Fruit fly (Drosophila melanogaster) whole organism, embryonic: ENCODE results near the gene PK1-R.

Source experiments
- BEAF-32 ChIP-seq: fragments of 200-800 bp; sonication (Bioruptor generic); optimal IDR thresholded peaks from 3 replicates; lab custom pipeline; 2017; ENCODE audit warnings: missing biosample characterization, missing genetic modification characterization, mild to moderate bottlenecking, moderate library complexity, missing genetic modification reagents
- CG10209 ChIP-seq: fragments of 200-800 bp; sonication (Bioruptor generic); optimal IDR thresholded peaks from 3 replicates; lab custom pipeline; 2017; ENCODE audit warnings: missing biosample characterization, mild to moderate bottlenecking, missing genetic modification characterization, missing genetic modification reagents
- CG10543 ChIP-seq: fragments of 200-800 bp; sonication (Bioruptor generic); optimal IDR thresholded peaks from 3 replicates; lab custom pipeline; 2017; ENCODE audit warnings: missing biosample characterization, mild to moderate bottlenecking, missing genetic modification characterization, moderate library complexity
- CG10565 ChIP-seq: fragments of 200-800 bp; sonication (Bioruptor generic); optimal IDR thresholded peaks from 3 replicates; lab custom pipeline; 2016; ENCODE audit warnings: missing biosample characterization, mild to moderate bottlenecking, missing genetic modification characterization
- CG12219 ChIP-seq: fragments of 200-800 bp; sonication (Bioruptor generic); optimal IDR thresholded peaks from 3 replicates; lab custom pipeline; 2018; ENCODE audit warnings: missing biosample characterization, mild to moderate bottlenecking, missing genetic modification characterization
- CG1233 ChIP-seq: fragments of 200-800 bp; sonication (Bioruptor generic); optimal IDR thresholded peaks from 4 replicates; lab custom pipeline; 2018; ENCODE audit warnings: missing biosample characterization, mild to moderate bottlenecking, missing genetic modification characterization
- CG12659 ChIP-seq: fragments of 200-800 bp; sonication (Bioruptor generic); optimal IDR thresholded peaks from 3 replicates; lab custom pipeline; 2017; ENCODE audit warnings: mild to moderate bottlenecking, missing biosample characterization, missing genetic modification reagents, missing genetic modification characterization
- CG13894 ChIP-seq: fragments of 200-800 bp; sonication (Bioruptor generic); optimal IDR thresholded peaks from 3 replicates; lab custom pipeline; 2018; ENCODE audit warnings: missing biosample characterization, mild to moderate bottlenecking, missing genetic modification characterization, moderate library complexity
- CG14667 ChIP-seq: fragments of 200-800 bp; sonication (Bioruptor generic); IDR thresholded peaks from 2 replicates; pipeline ENCODE4 v1.3.6; 2022; ENCODE audit warnings: missing biosample characterization, missing genetic modification characterization
- CG16779 ChIP-seq: fragments of 200-800 bp; sonication (Bioruptor generic); IDR thresholded peaks from 2 replicates; pipeline ENCODE4 v1.3.6; 2022; ENCODE audit warnings: missing biosample characterization, missing genetic modification characterization
- CG31441 ChIP-seq: fragments of 200-800 bp; sonication (Bioruptor generic); IDR thresholded peaks from 2 replicates; pipeline ENCODE4 v1.3.6; 2022; ENCODE audit warnings: missing biosample characterization, missing genetic modification characterization
- CG32772 ChIP-seq: fragments of 200-800 bp; sonication (Bioruptor generic); IDR thresholded peaks from 2 replicates; pipeline ENCODE4 v1.3.6; 2022; ENCODE audit warnings: missing biosample characterization, missing genetic modification characterization
- CG33557 ChIP-seq: fragments of 200-800 bp; sonication (Bioruptor generic); optimal IDR thresholded peaks from 2 replicates; lab custom pipeline; 2019; ENCODE audit warnings: missing biosample characterization, mild to moderate bottlenecking, missing genetic modification characterization, moderate library complexity
- CG4707 ChIP-seq: fragments of 200-800 bp; sonication (Bioruptor generic); optimal IDR thresholded peaks from 2 replicates; lab custom pipeline; 2018; ENCODE audit warnings: missing biosample characterization, mild to moderate bottlenecking, missing genetic modification characterization, moderate library complexity
- CG7786 ChIP-seq: fragments of 200-800 bp; sonication (Bioruptor generic); optimal IDR thresholded peaks from 2 replicates; lab custom pipeline; 2016; ENCODE audit warnings: missing biosample characterization, missing genetic modification characterization
- CG8290 ChIP-seq, 3 experiments: fragments of 200-800 bp; sonication (Bioruptor generic); optimal IDR thresholded peaks; 2 replicates each; lab custom pipeline; 2016 to 2019; ENCODE audit warnings: missing biosample characterization in 3 of 3, missing genetic modification characterization in 3 of 3, mild to moderate bottlenecking in 2 of 3, moderate library complexity in 1 of 3
- Deaf1 ChIP-seq: fragments of 200-800 bp; optimal IDR thresholded peaks from 3 replicates; lab custom pipeline; 2019; ENCODE audit warnings: missing biosample characterization, mild to moderate bottlenecking, missing genetic modification characterization, moderate library complexity
- Dll ChIP-seq: fragments of 200-800 bp; sonication (Bioruptor generic); IDR thresholded peaks from 4 replicates; pipeline ENCODE4 v1.3.6; 2022; ENCODE audit warnings: missing biosample characterization, missing genetic modification characterization; ENCODE audit not compliant: partially characterized antibody
- Fer1 ChIP-seq: fragments of 200-800 bp; sonication (Bioruptor generic); optimal IDR thresholded peaks from 2 replicates; lab custom pipeline; 2017; ENCODE audit warnings: missing biosample characterization, mild to moderate bottlenecking, missing genetic modification characterization
- Hand ChIP-seq: fragments of 200-800 bp; sonication (Bioruptor generic); optimal IDR thresholded peaks from 2 replicates; lab custom pipeline; 2017; ENCODE audit warnings: mild to moderate bottlenecking, missing biosample characterization, missing genetic modification reagents, missing genetic modification characterization
- Hr78 ChIP-seq, 2 experiments: fragments of 200-800 bp in 1 of 2; fragments of >200 bp in 1 of 2; sonication (Bioruptor generic) in 1 of 2; optimal IDR thresholded peaks; 2 replicates each; lab custom pipeline; 2017 to 2019; ENCODE audit warnings: missing biosample characterization in 2 of 2, missing genetic modification characterization in 2 of 2, mild to moderate bottlenecking in 1 of 2, moderate library complexity in 1 of 2
- Jarid2 ChIP-seq: fragments of 200-800 bp; sonication (Bioruptor generic); optimal IDR thresholded peaks from 3 replicates; lab custom pipeline; 2017; ENCODE audit warnings: mild to moderate bottlenecking, missing biosample characterization, missing genetic modification reagents, missing genetic modification characterization
- NFAT ChIP-seq: fragments of 200-800 bp; sonication (Bioruptor generic); IDR thresholded peaks from 2 replicates; pipeline ENCODE4 v1.3.6; 2022; ENCODE audit warnings: missing biosample characterization, missing genetic modification characterization
- Side ChIP-seq: fragments of 200-800 bp; sonication (Bioruptor generic); optimal IDR thresholded peaks from 2 replicates; lab custom pipeline; 2016; ENCODE audit warnings: missing biosample characterization, missing genetic modification characterization
- Sox102F ChIP-seq: fragments of 200-800 bp; sonication (Bioruptor generic); optimal IDR thresholded peaks from 2 replicates; lab custom pipeline; 2018; ENCODE audit warnings: missing biosample characterization, mild to moderate bottlenecking, missing genetic modification characterization, moderate library complexity
- TFAM ChIP-seq: fragments of 200-800 bp; sonication (Bioruptor generic); optimal IDR thresholded peaks from 2 replicates; lab custom pipeline; 2017; ENCODE audit warnings: missing biosample characterization, missing genetic modification characterization, inconsistent platforms
- Usf ChIP-seq: fragments of 200-800 bp; sonication (Bioruptor generic); optimal IDR thresholded peaks from 2 replicates; lab custom pipeline; 2017; ENCODE audit warnings: missing genotype, missing biosample characterization, missing genetic modification characterization
- ac ChIP-seq: fragments of 200-800 bp; sonication (Bioruptor generic); optimal IDR thresholded peaks from 3 replicates; lab custom pipeline; 2017; ENCODE audit warnings: missing biosample characterization, mild to moderate bottlenecking, missing genetic modification characterization
- al ChIP-seq: fragments of 200-800 bp; sonication (Bioruptor generic); IDR thresholded peaks from 2 replicates; pipeline ENCODE4 v1.3.6; 2022; ENCODE audit warnings: missing biosample characterization, missing genetic modification characterization
- ara ChIP-seq: fragments of 200-800 bp; sonication (Bioruptor generic); IDR thresholded peaks from 2 replicates; pipeline ENCODE4 v1.3.6; 2022; ENCODE audit warnings: missing biosample characterization, missing genetic modification characterization
- bab2 ChIP-seq: fragments of 200-800 bp; sonication (Bioruptor generic); optimal IDR thresholded peaks from 2 replicates; lab custom pipeline; 2016; ENCODE audit warnings: missing biosample characterization, missing genetic modification characterization
- bsh ChIP-seq, 2 experiments: fragments of 200-800 bp; sonication (Bioruptor generic); optimal IDR thresholded peaks; 2 replicates each; lab custom pipeline; 2017 to 2018; ENCODE audit warnings: mild to moderate bottlenecking in 2 of 2, missing biosample characterization in 2 of 2, missing genetic modification characterization in 2 of 2, moderate library complexity in 1 of 2
- btn ChIP-seq: fragments of 200-800 bp; sonication (Bioruptor generic); optimal IDR thresholded peaks from 2 replicates; lab custom pipeline; 2016; ENCODE audit warnings: missing biosample characterization, missing genetic modification characterization
- cg ChIP-seq: fragments of 200-800 bp; sonication (Bioruptor generic); optimal IDR thresholded peaks from 3 replicates; lab custom pipeline; 2019; ENCODE audit warnings: missing biosample characterization, mild to moderate bottlenecking, missing genetic modification characterization, moderate library complexity
- ci ChIP-seq: fragments of 200-800 bp; sonication (Bioruptor generic); IDR thresholded peaks from 3 replicates; pipeline ENCODE4 v1.3.6; 2022; ENCODE audit warnings: missing biosample characterization, missing genetic modification characterization
- croc ChIP-seq: fragments of 200-800 bp; sonication (Bioruptor generic); conservative IDR thresholded peaks from 3 replicates; pipeline ENCODE4 v1.3.6; 2022; ENCODE audit warnings: missing biosample characterization, missing genetic modification characterization
- crol ChIP-seq: fragments of 200-800 bp; sonication (Bioruptor generic); IDR thresholded peaks from 2 replicates; pipeline ENCODE4 v1.3.6; 2022; ENCODE audit warnings: missing biosample characterization, missing genetic modification characterization
- dati ChIP-seq: fragments of 200-800 bp; sonication (Bioruptor generic); IDR thresholded peaks from 2 replicates; pipeline ENCODE4 v1.3.6; 2022; ENCODE audit warnings: missing biosample characterization, missing genetic modification characterization
- dmrt11E ChIP-seq: fragments of 200-800 bp; sonication (Bioruptor generic); optimal IDR thresholded peaks from 3 replicates; lab custom pipeline; 2018; ENCODE audit warnings: missing biosample characterization, mild to moderate bottlenecking, missing genetic modification characterization, moderate library complexity
- gem ChIP-seq: fragments of 200-800 bp; sonication (Bioruptor generic); optimal IDR thresholded peaks from 2 replicates; lab custom pipeline; 2019; ENCODE audit warnings: missing biosample characterization, mild to moderate bottlenecking, missing genetic modification characterization, moderate library complexity
- jumu ChIP-seq: fragments of 200-800 bp; sonication (Bioruptor generic); optimal IDR thresholded peaks from 3 replicates; lab custom pipeline; 2016; ENCODE audit warnings: missing biosample characterization, missing genetic modification characterization
- mirr ChIP-seq: fragments of 200-800 bp; sonication (Bioruptor generic); optimal IDR thresholded peaks from 3 replicates; lab custom pipeline; 2018; ENCODE audit warnings: missing biosample characterization, mild to moderate bottlenecking, missing genetic modification characterization
- sens ChIP-seq: fragments of 200-800 bp; sonication (Bioruptor generic); peaks from one replicate; lab custom pipeline; 2016; ENCODE audit warnings: missing biosample characterization, missing genetic modification characterization
- sens-2 ChIP-seq: fragments of 200-800 bp; sonication (Bioruptor generic); IDR thresholded peaks from 2 replicates; pipeline ENCODE4 v1.3.6; 2022; ENCODE audit warnings: missing biosample characterization, missing genetic modification characterization
- tio ChIP-seq: fragments of 200-800 bp; sonication (Bioruptor generic); optimal IDR thresholded peaks from 2 replicates; lab custom pipeline; 2017; ENCODE audit warnings: missing biosample characterization, missing genetic modification characterization, inconsistent platforms
- tll ChIP-seq, 2 experiments: fragments of 200-800 bp in 1 of 2; fragments of >200 bp in 1 of 2; sonication (Bioruptor generic) in 1 of 2; optimal IDR thresholded peaks; 2 replicates each; lab custom pipeline; 2017 to 2019; ENCODE audit warnings: missing biosample characterization in 2 of 2, missing genetic modification characterization in 2 of 2, mild to moderate bottlenecking in 1 of 2, moderate library complexity in 1 of 2
- tna ChIP-seq: fragments of 200-800 bp; sonication (Bioruptor generic); IDR thresholded peaks from 2 replicates; pipeline ENCODE4 v1.3.6; 2022; ENCODE audit warnings: missing biosample characterization, missing genetic modification characterization; ENCODE audit not compliant: partially characterized antibody
- twi ChIP-seq: fragments of 200-800 bp; optimal IDR thresholded peaks from 2 replicates; lab custom pipeline; 2019; ENCODE audit warnings: missing biosample characterization, mild to moderate bottlenecking, missing genetic modification characterization, moderate library complexity

PK1-R gene

dm6 chr3R:14061049-14061987 is 41.6 kb downstream of the PK1-R start (continued):
- TF ChIP-seq CG10543 (peak; percentile 41), Usf (no peak), CG1233 (no peak), tio (GFP tag; lab: Kevin White, UChicago) (peak; percentile 25), crol (GFP tag; lab: Robert Waterston, UW) (peak; percentile 64), sens-2 (GFP tag; lab: Robert Waterston, UW) (no peak), Deaf1 (tag; lab: Kevin White, UChicago) (peak; percentile 19), CG7786 (GFP tag; lab: Kevin White, UChicago) (no peak), bab2 (GFP tag; lab: Kevin White, UChicago) (no peak), bsh (GFP tag; optimal IDR thresholded peaks at IDR 0.05; lab: Kevin White, UChicago) (peak in 1 of 2 experiments; percentile 99), BEAF-32 (GFP tag; lab: Kevin White, UChicago) (no peak), Jarid2 (no peak), CG12659 (no peak), Hand (GFP tag; lab: Kevin White, UChicago) (no peak), ara (GFP tag; lab: Robert Waterston, UW) (no peak), jumu (no peak), NFAT (GFP tag; lab: Robert Waterston, UW) (0 out of 2 replicates have a peak, but pooled peaks have one; percentile 10), dati (0 out of 2 replicates have a peak, but pooled peaks have one; percentile 2), al (GFP tag; lab: Robert Waterston, UW) (no peak), croc (no peak), twi (tag; lab: Kevin White, UChicago) (peak; percentile 17), gem (peak; percentile 12)

- TF ChIP-seq tll (GFP tag; optimal IDR thresholded peaks at IDR 0.05; lab: Kevin White, UChicago) = no peak
- no peak for TF ChIP-seq TFAM
- no peak for TF ChIP-seq CG12219 (GFP tag; lab: Kevin White, UChicago)
- no peak for TF ChIP-seq btn (GFP tag; lab: Kevin White, UChicago)
- no peak for TF ChIP-seq Fer1 (GFP tag; lab: Kevin White, UChicago)
- TF ChIP-seq CG10565 (GFP tag; lab: Kevin White, UChicago) = no peak
- TF ChIP-seq Side (GFP tag; lab: Kevin White, UChicago) = no peak
- TF ChIP-seq Hr78 (GFP tag; optimal IDR thresholded peaks at IDR 0.05; lab: Kevin White, UChicago) = peak in 1 of 2 experiments; percentile 84
- no peak for TF ChIP-seq CG10209
- no peak for TF ChIP-seq CG31441
- no peak for TF ChIP-seq ac (GFP tag; lab: Kevin White, UChicago)
- no peak for TF ChIP-seq CG32772
- 0 out of 3 replicates have a peak, but pooled peaks have one; percentile 22 for TF ChIP-seq ci
- no peak for TF ChIP-seq CG14667 (GFP tag; lab: Robert Waterston, UW)
- no peak for TF ChIP-seq mirr
- TF ChIP-seq tna (GFP tag; lab: Robert Waterston, UW) = no peak
- TF ChIP-seq CG4707 (GFP tag; lab: Kevin White, UChicago) = no peak
- TF ChIP-seq Sox102F (GFP tag; lab: Kevin White, UChicago) = no peak
- TF ChIP-seq sens (GFP tag; lab: Kevin White, UChicago) = no peak
- no peak for TF ChIP-seq dmrt11E (tag; lab: Kevin White, UChicago)
- no peak for TF ChIP-seq NFAT (GFP tag; lab: Robert Waterston, UW)
- TF ChIP-seq cg (GFP tag; lab: Kevin White, UChicago) = no peak
- TF ChIP-seq CG33557 (GFP tag; lab: Kevin White, UChicago) = no peak
- TF ChIP-seq CG8290 (GFP tag; optimal IDR thresholded peaks at IDR 0.05; lab: Kevin White, UChicago) = no peak
- no peak for TF ChIP-seq CG8290 (tag; optimal IDR thresholded peaks at IDR 0.05; lab: Kevin White, UChicago)
- no peak for TF ChIP-seq CG13894
- no peak for TF ChIP-seq Dll
- TF ChIP-seq CG16779 (GFP tag; lab: Robert Waterston, UW) = no peak
These were observed 42.5 kb downstream of the PK1-R start for dm6 chr3R:14060399-14060798.
